Worm (Caenorhabditis elegans) whole organism, L2 larva: Measurements from ENCODE around the gene plk-3.

ENCODE experiments used
- C34F6.9 ChIP-seq: fragments of 150-350 bp; optimal IDR thresholded peaks from 2 replicates; lab custom pipeline; 2014; ENCODE audit warnings: missing biosample characterization, missing genetic modification characterization
- Y55F3AM.14 ChIP-seq: fragments of 200-800 bp; sonication (Bioruptor generic); optimal IDR thresholded peaks from 2 replicates; lab custom pipeline; 2018; ENCODE audit warnings: mild to moderate bottlenecking, missing genetic modification characterization, missing compliant biosample characterization
- alr-1 ChIP-seq: fragments of 150-350 bp; optimal IDR thresholded peaks from 2 replicates; lab custom pipeline; 2014; ENCODE audit warnings: missing biosample characterization, missing genetic modification characterization
- ama-1 ChIP-seq: fragments of 150-350 bp; optimal IDR thresholded peaks from 2 replicates; lab custom pipeline; 2018; ENCODE audit warnings: inconsistent platforms
- crh-2 ChIP-seq: sonication (generic microtip); optimal IDR thresholded peaks from 2 replicates; lab custom pipeline; 2017; ENCODE audit warnings: missing biosample characterization, missing genetic modification characterization
- egl-27 ChIP-seq: sonication (generic microtip); optimal IDR thresholded peaks from 3 replicates; lab custom pipeline; 2017; ENCODE audit warnings: missing biosample characterization, missing genetic modification reagents, missing genetic modification characterization
- elt-3 ChIP-seq: sonication (generic microtip); optimal IDR thresholded peaks from 2 replicates; lab custom pipeline; 2017; ENCODE audit warnings: missing biosample characterization, missing genetic modification characterization
- fos-1 ChIP-seq: fragments of 150-350 bp; optimal IDR thresholded peaks from 2 replicates; lab custom pipeline; 2014; ENCODE audit warnings: missing biosample characterization, missing genetic modification characterization
- gmeb-1 ChIP-seq: fragments of 150-350 bp; optimal IDR thresholded peaks from 2 replicates; lab custom pipeline; 2014; ENCODE audit warnings: missing biosample characterization, missing genetic modification characterization
- lin-11 ChIP-seq: fragments of 150-350 bp; sonication (generic microtip); optimal IDR thresholded peaks from 2 replicates; lab custom pipeline; 2014; ENCODE audit warnings: missing biosample characterization, missing genetic modification characterization, inconsistent platforms, mixed read lengths
- lin-13 ChIP-seq: fragments of 150-350 bp; optimal IDR thresholded peaks from 2 replicates; lab custom pipeline; 2014; ENCODE audit warnings: missing biosample characterization, missing genetic modification reagents, missing genetic modification characterization
- lin-39 ChIP-seq: fragments of 150-350 bp; optimal IDR thresholded peaks from 2 replicates; lab custom pipeline; 2014; ENCODE audit warnings: missing biosample characterization, missing genetic modification reagents, missing genetic modification characterization
- mab-5 ChIP-seq: fragments of 150-350 bp; optimal IDR thresholded peaks from 2 replicates; lab custom pipeline; 2014; ENCODE audit warnings: missing biosample characterization, missing genetic modification characterization
- mbf-1 ChIP-seq: sonication (generic microtip); optimal IDR thresholded peaks from 2 replicates; lab custom pipeline; 2017; ENCODE audit warnings: missing biosample characterization, missing genetic modification characterization
- mdl-1 ChIP-seq, 2 experiments: fragments of 150-350 bp in 1 of 2; sonication (generic microtip) in 1 of 2; optimal IDR thresholded peaks; 2 replicates each; lab custom pipeline; 2017; ENCODE audit warnings: missing biosample characterization in 2 of 2, missing genetic modification characterization in 2 of 2
- nhr-10 ChIP-seq: sonication (generic microtip); optimal IDR thresholded peaks from 2 replicates; lab custom pipeline; 2017; ENCODE audit warnings: missing biosample characterization, missing genetic modification characterization
- nhr-12 ChIP-seq: fragments of 150-350 bp; optimal IDR thresholded peaks from 2 replicates; lab custom pipeline; 2014; ENCODE audit warnings: missing biosample characterization, missing genetic modification characterization
- nhr-129 ChIP-seq: fragments of 150-350 bp; optimal IDR thresholded peaks from 2 replicates; lab custom pipeline; 2014; ENCODE audit warnings: missing biosample characterization, missing genetic modification characterization
- nhr-21 ChIP-seq: fragments of 150-350 bp; optimal IDR thresholded peaks from 2 replicates; lab custom pipeline; 2014; ENCODE audit warnings: missing biosample characterization, missing genetic modification characterization
- nhr-23 ChIP-seq: fragments of 150-350 bp; optimal IDR thresholded peaks from 2 replicates; lab custom pipeline; 2014; ENCODE audit warnings: missing biosample characterization, missing genetic modification reagents, missing genetic modification characterization
- nhr-237 ChIP-seq: fragments of 150-350 bp; optimal IDR thresholded peaks from 2 replicates; lab custom pipeline; 2014; ENCODE audit warnings: missing biosample characterization, missing genetic modification characterization
- nhr-25 ChIP-seq: fragments of 150-350 bp; sonication (generic microtip); optimal IDR thresholded peaks from 3 replicates; lab custom pipeline; 2014; ENCODE audit warnings: missing biosample characterization, missing genetic modification characterization
- nhr-6 ChIP-seq: fragments of 150-350 bp; optimal IDR thresholded peaks from 2 replicates; lab custom pipeline; 2014; ENCODE audit warnings: missing biosample characterization, missing genetic modification characterization
- nhr-77 ChIP-seq: fragments of 150-350 bp; optimal IDR thresholded peaks from 2 replicates; lab custom pipeline; 2014; ENCODE audit warnings: missing biosample characterization, missing genetic modification characterization
- peb-1 ChIP-seq: fragments of 150-350 bp; optimal IDR thresholded peaks from 2 replicates; lab custom pipeline; 2014; ENCODE audit warnings: missing biosample characterization, missing genetic modification characterization
- sem-4 ChIP-seq: fragments of 150-350 bp; optimal IDR thresholded peaks from 2 replicates; lab custom pipeline; 2014; ENCODE audit warnings: missing biosample characterization, missing genetic modification reagents, missing genetic modification characterization
- skn-1 ChIP-seq: sonication (generic microtip); optimal IDR thresholded peaks from 2 replicates; lab custom pipeline; 2017; ENCODE audit warnings: missing biosample characterization, missing genetic modification characterization
- sma-9 ChIP-seq, 2 experiments: fragments of 150-350 bp in 1 of 2; sonication (generic microtip) in 1 of 2; optimal IDR thresholded peaks; 2 replicates each; lab custom pipeline; 2014 to 2016; ENCODE audit warnings: missing genetic modification characterization in 2 of 2, mild to moderate bottlenecking in 1 of 2, missing biosample characterization in 1 of 2, missing compliant biosample characterization in 1 of 2, missing genetic modification reagents in 1 of 2, moderate library complexity in 1 of 2
- snpc-4 ChIP-seq: fragments of 150-350 bp; optimal IDR thresholded peaks from 2 replicates; lab custom pipeline; 2014; ENCODE audit warnings: missing biosample characterization, missing genetic modification characterization
- unc-55 ChIP-seq: fragments of 150-350 bp; sonication (generic microtip); optimal IDR thresholded peaks from 3 replicates; lab custom pipeline; 2014; ENCODE audit warnings: missing biosample characterization, missing genetic modification reagents, missing genetic modification characterization
- unc-62 ChIP-seq: fragments of 150-350 bp; optimal IDR thresholded peaks from 2 replicates; lab custom pipeline; 2014; ENCODE audit warnings: missing biosample characterization, missing genetic modification reagents, missing genetic modification characterization
- zag-1 ChIP-seq: fragments of 150-350 bp; optimal IDR thresholded peaks from 2 replicates; lab custom pipeline; 2014; ENCODE audit warnings: missing biosample characterization, missing genetic modification characterization
- ztf-1 ChIP-seq: fragments of 200-800 bp; sonication (Bioruptor generic); conservative IDR thresholded peaks from 2 replicates; pipeline ENCODE4 v1.3.6; 2022; ENCODE audit warnings: missing genetic modification characterization, missing compliant biosample characterization
- ztf-11 ChIP-seq: sonication (generic microtip); optimal IDR thresholded peaks from 2 replicates; lab custom pipeline; 2017; ENCODE audit warnings: missing biosample characterization, missing genetic modification characterization

plk-3 gene

DNA sequence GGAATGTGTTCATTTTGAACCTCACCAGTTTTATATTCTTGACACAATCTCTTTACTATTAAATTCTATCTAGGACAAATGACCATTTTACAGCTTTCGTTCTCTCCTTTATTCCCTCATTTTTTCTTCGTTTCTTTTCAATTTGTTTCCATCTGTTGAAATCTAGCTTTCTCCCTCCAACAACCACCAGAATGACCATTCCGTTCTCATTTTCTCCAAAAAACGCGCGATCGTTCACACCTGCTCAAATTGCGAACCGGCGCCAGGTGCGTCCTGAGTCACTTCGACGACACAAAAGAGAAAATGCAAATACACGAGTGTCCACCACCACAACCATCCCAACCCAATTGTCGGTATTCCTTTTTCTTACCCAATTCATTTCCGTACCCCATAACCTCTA is 16.8 kb downstream of the plk-3 start, which contains the start of gene F13B6.1:
Gene F13B6.1 (plus strand): TSS at position 301 of the 400 bp plus-strand sequence.
- TF ChIP-seq nhr-237 (tag; lab: Kevin White, UChicago) (no peak), nhr-129 (tag; lab: Kevin White, UChicago) (no peak), ama-1 (lab: Kevin White, UChicago) (no peak), nhr-10 (tag; lab: Kevin White, UChicago) (no peak)

DNA sequence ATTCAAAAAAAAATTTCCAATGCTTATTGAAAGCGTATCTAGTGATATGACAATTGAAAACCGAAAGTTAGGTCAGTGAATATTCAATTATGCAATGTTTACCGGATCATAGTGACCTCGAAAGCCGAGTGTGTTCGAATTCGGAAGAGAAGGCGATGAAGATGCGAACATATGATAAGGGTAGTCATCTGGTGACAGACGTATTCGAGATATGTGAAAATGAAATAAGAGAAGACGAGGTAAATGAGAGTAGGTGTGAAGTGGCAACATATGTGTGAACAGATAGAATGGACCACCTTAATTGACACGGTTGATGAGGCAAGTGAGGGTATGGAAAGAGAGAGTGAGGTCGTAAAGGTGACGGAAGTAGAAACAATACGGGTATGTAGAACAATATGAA is 18.1 kb downstream of the plk-3 start:
- no peak for TF ChIP-seq ztf-1
- no peak for TF ChIP-seq alr-1
- no peak for TF ChIP-seq lin-39 (tag; lab: Kevin White, UChicago)
- TF ChIP-seq peb-1 (tag; lab: Kevin White, UChicago), result no peak
- no peak for TF ChIP-seq nhr-25 (tag; lab: Kevin White, UChicago)

DNA sequence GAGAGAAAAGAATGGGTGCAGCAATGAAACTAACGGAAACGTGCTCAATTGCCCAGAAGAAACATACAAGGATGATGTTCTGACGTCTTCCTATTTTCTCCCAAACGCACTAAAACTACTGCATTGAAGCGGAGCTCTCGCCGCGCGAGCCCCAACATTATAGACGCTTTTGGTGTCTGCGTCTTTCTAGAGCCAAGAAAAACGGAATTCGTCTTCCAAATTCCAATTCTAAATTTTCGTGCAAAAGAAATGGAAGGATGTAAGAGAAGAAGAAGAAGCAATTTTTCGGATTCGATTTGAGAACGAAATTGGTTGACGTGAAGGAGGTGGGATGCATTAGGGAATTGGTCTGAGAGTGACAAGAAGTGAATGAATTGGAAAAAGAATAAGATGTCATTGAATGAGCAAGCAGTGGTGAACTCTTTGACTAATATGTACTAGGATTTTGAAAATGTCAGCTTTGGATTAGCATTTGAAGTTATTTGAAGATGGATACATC is 19.3 kb downstream of the plk-3 start:
- peak; percentile 69 for TF ChIP-seq unc-55 (GFP tag; lab: Kevin White, UChicago)
- TF ChIP-seq sma-9 (GFP tag; optimal IDR thresholded peaks at IDR 0.05; lab: Kevin White, UChicago), result peak; percentile 6
- TF ChIP-seq sma-9 (tag; optimal IDR thresholded peaks at IDR 0.05; lab: Kevin White, UChicago), result no peak
- TF ChIP-seq ztf-11 (tag; lab: Kevin White, UChicago), result no peak
- no peak for TF ChIP-seq skn-1
- TF ChIP-seq mdl-1 (tag; optimal IDR thresholded peaks at IDR 0.05; lab: Kevin White, UChicago), result no peak
- TF ChIP-seq lin-11, result no peak
- TF ChIP-seq nhr-129 (tag; lab: Kevin White, UChicago), result peak; percentile 15
- no peak for TF ChIP-seq nhr-21 (tag; lab: Kevin White, UChicago)
- no peak for TF ChIP-seq nhr-6 (tag; lab: Kevin White, UChicago)
- TF ChIP-seq ama-1 (lab: Kevin White, UChicago), result no peak
- peak; percentile 12 for TF ChIP-seq sem-4

DNA sequence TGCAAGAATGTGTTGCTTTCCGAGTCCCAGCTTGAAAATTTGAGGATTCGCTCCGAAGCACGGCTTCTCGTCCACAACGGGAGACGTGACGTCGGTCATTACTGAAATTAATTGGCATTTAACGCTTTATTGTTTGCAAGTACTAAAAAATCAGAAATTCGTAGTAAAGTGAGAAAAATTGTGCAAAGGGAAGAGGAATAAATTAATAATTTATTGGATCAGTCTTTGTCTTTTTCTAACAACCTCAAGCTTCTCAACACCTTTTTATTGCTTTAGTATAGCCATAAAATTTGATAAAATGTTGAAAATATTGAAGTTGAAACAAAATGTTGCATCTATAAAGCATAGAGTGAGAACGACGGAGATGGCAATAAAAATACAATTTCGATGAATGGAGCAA is 21.7 kb downstream of the plk-3 start, which contains the start of gene tes-1:
Gene tes-1 (minus strand): TSS at position 101 of the 400 bp plus-strand sequence.
- no peak for TF ChIP-seq unc-62 (GFP tag; lab: Kevin White, UChicago)
- no peak for TF ChIP-seq lin-11
- no peak for TF ChIP-seq mbf-1 (tag; lab: Kevin White, UChicago)
- TF ChIP-seq nhr-237 (tag; lab: Kevin White, UChicago), result no peak

DNA sequence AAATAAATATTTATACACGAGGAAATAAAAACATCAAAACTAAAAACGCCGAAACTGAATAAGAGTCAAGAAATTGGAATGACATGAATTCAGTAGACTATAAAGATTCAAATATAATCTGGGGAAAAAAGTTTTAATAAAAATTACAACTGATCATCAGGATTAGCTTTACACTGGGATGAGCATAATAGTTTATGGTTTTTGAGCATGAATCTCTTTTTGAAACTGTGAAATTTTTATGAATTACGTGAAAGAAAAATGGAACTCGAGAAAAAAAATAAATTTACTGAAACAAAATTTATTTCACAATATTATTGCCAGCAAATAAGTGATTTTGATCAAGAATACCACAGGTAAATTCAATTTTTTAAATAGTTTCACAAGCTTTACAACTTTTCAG is 25.5 kb downstream of the plk-3 start, which contains the start of gene B0496.2:
Gene B0496.2 (plus strand): TSS at position 301 of the 400 bp plus-strand sequence.
- TF ChIP-seq egl-27, result no peak
- no peak for TF ChIP-seq nhr-21 (tag; lab: Kevin White, UChicago)
- TF ChIP-seq gmeb-1, result no peak
- TF ChIP-seq lin-39 (tag; lab: Kevin White, UChicago), result no peak
- no peak for TF ChIP-seq ztf-1
- no peak for TF ChIP-seq nhr-77 (tag; lab: Kevin White, UChicago)
- no peak for TF ChIP-seq crh-2
- TF ChIP-seq nhr-23 (tag; lab: Kevin White, UChicago), result no peak
- TF ChIP-seq nhr-6 (tag; lab: Kevin White, UChicago), result no peak
- no peak for TF ChIP-seq zag-1 (tag; lab: Kevin White, UChicago)
- no peak for TF ChIP-seq snpc-4
- no peak for TF ChIP-seq fos-1 (tag; lab: Kevin White, UChicago)
- TF ChIP-seq mab-5 (tag; lab: Kevin White, UChicago), result no peak
- no peak for TF ChIP-seq lin-13
- TF ChIP-seq nhr-10 (tag; lab: Kevin White, UChicago), result no peak
- no peak for TF ChIP-seq elt-3 (tag; lab: Kevin White, UChicago)
- no peak for TF ChIP-seq Y55F3AM.14 (GFP tag; lab: Kevin White, UChicago)
- TF ChIP-seq nhr-12 (tag; lab: Kevin White, UChicago), result no peak
- TF ChIP-seq C34F6.9 (tag; lab: Kevin White, UChicago), result no peak
- TF ChIP-seq unc-55 (GFP tag; lab: Kevin White, UChicago), result no peak
